Fruit fly (Drosophila melanogaster): ENCODE results near the gene milt.

milt gene

DNA sequence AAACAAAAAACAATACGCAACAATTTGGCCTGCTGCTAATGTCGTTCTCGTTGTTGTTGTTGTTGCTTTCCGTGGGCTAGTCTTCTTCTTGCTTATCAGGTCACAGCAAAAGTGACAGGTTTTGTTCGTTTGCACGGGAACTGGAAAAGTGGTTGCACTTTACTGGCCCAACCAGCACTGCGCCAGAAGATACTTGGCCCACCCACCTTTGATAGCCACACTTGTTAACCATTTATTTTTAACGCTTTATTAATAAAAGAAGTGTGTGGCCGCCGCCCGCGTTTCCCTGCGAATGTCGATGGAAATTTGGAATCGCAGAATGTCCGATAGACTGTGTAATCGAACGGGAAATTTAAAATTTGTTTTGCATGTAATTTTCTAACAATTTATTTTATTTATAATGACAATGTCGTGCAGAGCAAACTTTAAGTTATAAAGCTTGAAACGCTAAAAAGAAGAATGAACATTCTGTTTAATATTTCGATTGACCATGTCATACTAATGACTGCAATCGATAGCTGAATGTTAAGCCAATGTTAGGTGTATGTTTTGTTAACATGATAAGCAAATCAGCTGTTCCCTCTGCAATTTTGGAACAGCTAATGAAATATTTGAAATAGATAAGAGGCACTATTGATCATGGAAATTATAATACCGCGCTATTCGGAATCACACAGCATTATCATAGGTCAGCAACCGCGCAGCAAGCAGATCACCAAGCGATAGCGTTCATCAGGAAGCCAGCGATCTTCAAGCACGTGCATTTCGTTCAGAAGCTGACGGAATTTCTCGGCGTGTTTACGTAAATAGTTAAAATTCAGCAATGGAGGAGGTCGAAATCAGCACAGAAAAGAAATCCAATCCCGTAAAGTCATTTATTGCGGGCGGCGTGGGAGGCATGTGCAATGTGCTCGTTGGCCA lies 10.4 kb upstream of the milt start, which contains the start of the genes CG31908 and MME1 (continued):
- peak; percentile 67 for TF ChIP-seq knrl (GFP tag; IDR thresholded peaks at IDR 0.05; ENCODE audit: partially characterized antibody)
- TF ChIP-seq CG1529 (GFP tag; optimal IDR thresholded peaks at IDR 0.05), result no peak
- no peak for TF ChIP-seq cad (GFP tag; optimal IDR thresholded peaks at IDR 0.05)
- no peak for TF ChIP-seq ERR (GFP tag; optimal IDR thresholded peaks at IDR 0.05)
- TF ChIP-seq Sox100B (GFP tag; optimal IDR thresholded peaks at IDR 0.05), result no peak
- TF ChIP-seq Pdp1 (GFP tag; optimal IDR thresholded peaks at IDR 0.05), result peak in 1 of 2 experiments; percentile 78
- no peak for TF ChIP-seq CG5245 (GFP tag; optimal IDR thresholded peaks at IDR 0.05)
- peak; percentile 4 for TF ChIP-seq az2 (GFP tag; optimal IDR thresholded peaks at IDR 0.05)
- peak; percentile 56 for TF ChIP-seq pzg (GFP tag; optimal IDR thresholded peaks at IDR 0.05)
- TF ChIP-seq Dp (GFP tag; optimal IDR thresholded peaks at IDR 0.05), result peak; percentile 54
- TF ChIP-seq CG34376 (GFP tag; optimal IDR thresholded peaks at IDR 0.05), result peak; percentile 69
- TF ChIP-seq crp (GFP tag; optimal IDR thresholded peaks at IDR 0.05), result peak in 1 of 2 experiments; percentile 86
- TF ChIP-seq sens (GFP tag), result peak; percentile 84
- peak; percentile 24 for TF ChIP-seq CG12942 (GFP tag; optimal IDR thresholded peaks at IDR 0.05)
- no peak for TF ChIP-seq GATAe (GFP tag; conservative IDR thresholded peaks at IDR 0.05)
- no peak for TF ChIP-seq Hand (GFP tag; optimal IDR thresholded peaks at IDR 0.05)
- TF ChIP-seq stwl (tag; optimal IDR thresholded peaks at IDR 0.05), result peak; percentile 57
- TF ChIP-seq Vsx1 (GFP tag; optimal IDR thresholded peaks at IDR 0.05), result peak; percentile 12
- peak; percentile 21 for TF ChIP-seq CG12155 (GFP tag; optimal IDR thresholded peaks at IDR 0.05)
- no peak for TF ChIP-seq ssp (GFP tag; IDR thresholded peaks at IDR 0.05)
- TF ChIP-seq CG17829 (tag; optimal IDR thresholded peaks at IDR 0.05), result peak; percentile 29
- TF ChIP-seq unc-4 (GFP tag; IDR thresholded peaks at IDR 0.05; ENCODE audit: partially characterized antibody), result peak; percentile 77
- peak; percentile 46 for TF ChIP-seq CG14710 (tag; optimal IDR thresholded peaks at IDR 0.05)
- TF ChIP-seq hbn (GFP tag; IDR thresholded peaks at IDR 0.05; ENCODE audit: partially characterized antibody), result peak; percentile 65
- no peak for TF ChIP-seq CG16815 (GFP tag; optimal IDR thresholded peaks at IDR 0.05)
- TF ChIP-seq CG14667 (GFP tag; IDR thresholded peaks at IDR 0.05), result no peak
- peak; percentile 55 for TF ChIP-seq inv (GFP tag; IDR thresholded peaks at IDR 0.05; ENCODE audit: partially characterized antibody)
- peak; percentile 68 for TF ChIP-seq bbx (GFP tag; IDR thresholded peaks at IDR 0.05; ENCODE audit: partially characterized antibody)
- peak; percentile 72 for TF ChIP-seq CG3995 (GFP tag; optimal IDR thresholded peaks at IDR 0.05)
- TF ChIP-seq CG8924 (tag; optimal IDR thresholded peaks at IDR 0.05), result peak; percentile 42
- no peak for TF ChIP-seq jumu (GFP tag; optimal IDR thresholded peaks at IDR 0.05)
- no peak for TF ChIP-seq bigmax (GFP tag; optimal IDR thresholded peaks at IDR 0.05)
- TF ChIP-seq MESR4 (GFP tag; optimal IDR thresholded peaks at IDR 0.05), result peak; percentile 94
- peak; percentile 3 for TF ChIP-seq CG18011 (GFP tag; optimal IDR thresholded peaks at IDR 0.05)
- TF ChIP-seq CG9437 (GFP tag; optimal IDR thresholded peaks at IDR 0.05), result peak; percentile 16
- peak; percentile 36 for TF ChIP-seq Xbp1 (GFP tag; optimal IDR thresholded peaks at IDR 0.05)
- peak; percentile 24 for TF ChIP-seq CG12391 (tag; optimal IDR thresholded peaks at IDR 0.05)
- TF ChIP-seq CG6175 (GFP tag; IDR thresholded peaks at IDR 0.05), result no peak
- no peak for TF ChIP-seq CG12299 (tag; optimal IDR thresholded peaks at IDR 0.05)
- TF ChIP-seq sd (tag; optimal IDR thresholded peaks at IDR 0.05), result peak; percentile 38
- TF ChIP-seq Rfx (GFP tag; IDR thresholded peaks at IDR 0.05), result peak; percentile 28; the same call in 1 of the 2 replicates
- peak; percentile 73; the same call in 2 of the 3 replicates for TF ChIP-seq zen2 (GFP tag; IDR thresholded peaks at IDR 0.05; ENCODE audit: partially characterized antibody)
- TF ChIP-seq fd64A (GFP tag; optimal IDR thresholded peaks at IDR 0.05), result no peak
- TF ChIP-seq gcm2 (GFP tag; optimal IDR thresholded peaks at IDR 0.05), result no peak
- peak; percentile 41 for TF ChIP-seq CG13775 (GFP tag; optimal IDR thresholded peaks at IDR 0.05)
- TF ChIP-seq YL-1 (GFP tag; optimal IDR thresholded peaks at IDR 0.05), result peak; percentile 69
- TF ChIP-seq gsb-n (tag; optimal IDR thresholded peaks at IDR 0.05), result peak; percentile 17
